Worm (Caenorhabditis elegans) whole organism, L4 larva: Measurements from ENCODE around the gene gck-3.

Experiments used
- T20F7.1 ChIP-seq: fragments of 200-800 bp; sonication (Bioruptor generic); optimal IDR thresholded peaks from 2 replicates; lab custom pipeline; 2018; ENCODE audit warnings: mild to moderate bottlenecking, missing genetic modification characterization, missing compliant biosample characterization
- T26A8.4 ChIP-seq: fragments of 200-800 bp; sonication (Bioruptor generic); IDR thresholded peaks from 2 replicates; pipeline ENCODE4 v1.3.6; 2022; ENCODE audit warnings: missing genetic modification characterization, missing compliant biosample characterization
- ZK337.2 ChIP-seq: fragments of 200-800 bp; sonication (Bioruptor generic); IDR thresholded peaks from 2 replicates; pipeline ENCODE4 v1.3.6; 2022; ENCODE audit warnings: missing genetic modification reagents, missing genetic modification characterization, missing compliant biosample characterization
- ama-1 ChIP-seq: fragments of 150-350 bp; optimal IDR thresholded peaks from 2 replicates; lab custom pipeline; 2014; ENCODE audit warnings: inconsistent platforms, mixed read lengths
- dmd-8 ChIP-seq: fragments of 200-800 bp; sonication (Bioruptor generic); IDR thresholded peaks from 2 replicates; pipeline ENCODE4 v1.3.6; 2022; ENCODE audit warnings: missing genetic modification characterization, missing compliant biosample characterization
- jun-1 ChIP-seq: fragments of 150-350 bp; optimal IDR thresholded peaks from 2 replicates; lab custom pipeline; 2014; ENCODE audit warnings: missing biosample characterization, missing genetic modification reagents, missing genetic modification characterization
- lin-13 ChIP-seq: fragments of 150-350 bp; optimal IDR thresholded peaks from 2 replicates; lab custom pipeline; 2014; ENCODE audit warnings: missing biosample characterization, missing genetic modification reagents, missing genetic modification characterization
- lin-39 ChIP-seq: fragments of 150-350 bp; optimal IDR thresholded peaks from 2 replicates; lab custom pipeline; 2014; ENCODE audit warnings: missing biosample characterization, missing genetic modification reagents, missing genetic modification characterization
- nhr-11 ChIP-seq: fragments of 150-350 bp; optimal IDR thresholded peaks from 2 replicates; lab custom pipeline; 2014; ENCODE audit warnings: missing biosample characterization, missing genetic modification characterization
- pha-4 ChIP-seq, 2 experiments: fragments of 150-350 bp in 1 of 2; fragments of 200-800 bp in 1 of 2; sonication (Bioruptor generic) in 1 of 2; IDR thresholded peaks in 1 of 2; optimal IDR thresholded peaks in 1 of 2; 2 replicates each; pipeline versions ENCODE4 v1.3.6 to Lab custom; 2014 to 2022; ENCODE audit warnings: missing genetic modification characterization in 2 of 2, missing genetic modification reagents in 2 of 2, missing biosample characterization in 1 of 2, missing compliant biosample characterization in 1 of 2
- saeg-2 ChIP-seq: fragments of 200-800 bp; sonication (Bioruptor generic); IDR thresholded peaks from 2 replicates; pipeline ENCODE4 v1.3.6; 2022; ENCODE audit warnings: missing genetic modification reagents, missing genetic modification characterization, missing compliant biosample characterization
- skn-1 ChIP-seq: fragments of 150-350 bp; optimal IDR thresholded peaks from 2 replicates; lab custom pipeline; 2014; ENCODE audit warnings: missing biosample characterization, missing genetic modification characterization
- zag-1 ChIP-seq: fragments of 150-350 bp; optimal IDR thresholded peaks from 2 replicates; lab custom pipeline; 2014; ENCODE audit warnings: missing biosample characterization, missing genetic modification characterization

DNA sequence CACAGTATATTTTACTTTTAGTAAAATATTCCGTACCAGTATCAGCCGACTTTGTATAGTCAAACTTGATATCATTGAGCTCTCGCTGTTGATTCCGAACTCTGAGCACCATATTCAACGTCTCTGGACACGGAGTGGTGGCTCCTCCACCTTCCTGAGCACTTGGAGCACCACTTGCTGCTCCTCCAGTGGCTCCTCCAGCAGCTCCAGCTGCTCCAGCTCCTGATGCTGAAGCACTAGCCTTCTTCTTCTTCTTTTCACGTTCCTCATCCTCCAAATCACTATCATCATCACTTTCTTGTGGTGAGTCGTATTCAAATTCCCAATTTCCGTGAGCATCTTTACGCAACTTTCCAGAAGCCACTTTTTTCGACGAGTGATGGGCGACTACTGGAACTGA, 10.5 kb downstream of the gck-3 start:
- TF ChIP-seq saeg-2 (GFP tag; lab: Robert Waterston, UW) (no peak), ama-1 (no peak), lin-39 (no peak), pha-4 (GFP tag; IDR thresholded peaks at IDR 0.05; lab: Robert Waterston, UW) (no peak), pha-4 (tag; optimal IDR thresholded peaks at IDR 0.05; lab: Kevin White, UChicago) (no peak), T20F7.1 (no peak), zag-1 (tag; lab: Kevin White, UChicago) (no peak), lin-13 (GFP tag; lab: Kevin White, UChicago) (no peak), nhr-11 (tag; lab: Kevin White, UChicago) (no peak), dmd-8 (no peak), ZK337.2 (no peak), jun-1 (tag; lab: Kevin White, UChicago) (no peak), skn-1 (tag; lab: Kevin White, UChicago) (no peak), T26A8.4 (no peak)
